Worm (Caenorhabditis elegans) whole organism, L4/young adult: ENCODE measurements around the gene F14H8.5.

Experiments
- W03F9.2 ChIP-seq: fragments of 150-350 bp; optimal IDR thresholded peaks from 2 replicates; lab custom pipeline; 2014; ENCODE audit warnings: missing biosample characterization, missing genetic modification characterization
- him-1 ChIP-seq: sonication (generic microtip); optimal IDR thresholded peaks from 2 replicates; lab custom pipeline; 2016; ENCODE audit warnings: missing genotype, missing genetic modification reagents, missing genetic modification characterization, missing compliant biosample characterization

- no peak for TF ChIP-seq him-1
- TF ChIP-seq W03F9.2 = no peak
Measured at ce11 chrV:14993620-14994019, 27.2 kb upstream of the F14H8.5 start, which contains the start of gene fil-1.
